Worm (Caenorhabditis elegans) whole organism, L2 larva: ENCODE data around the gene mksr-1.

ENCODE experiments used
- C34F6.9 ChIP-seq: fragments of 150-350 bp; optimal IDR thresholded peaks from 2 replicates; lab custom pipeline; 2014; ENCODE audit warnings: missing biosample characterization, missing genetic modification characterization
- F13H6.1 ChIP-seq: sonication (generic microtip); optimal IDR thresholded peaks from 2 replicates; lab custom pipeline; 2016; ENCODE audit warnings: missing genetic modification characterization, missing compliant biosample characterization
- R02D3.7 ChIP-seq: fragments of 150-350 bp; optimal IDR thresholded peaks from 2 replicates; lab custom pipeline; 2014; ENCODE audit warnings: missing biosample characterization, missing genetic modification characterization
- Y55F3AM.14 ChIP-seq: fragments of 200-800 bp; sonication (Bioruptor generic); optimal IDR thresholded peaks from 2 replicates; lab custom pipeline; 2018; ENCODE audit warnings: mild to moderate bottlenecking, missing genetic modification characterization, missing compliant biosample characterization
- ZK546.5 ChIP-seq: sonication (generic microtip); optimal IDR thresholded peaks from 2 replicates; lab custom pipeline; 2017; ENCODE audit warnings: missing biosample characterization, missing genetic modification characterization
- blmp-1 ChIP-seq: sonication (generic microtip); optimal IDR thresholded peaks from 2 replicates; lab custom pipeline; 2017; ENCODE audit warnings: missing genetic modification characterization, mild to moderate bottlenecking, missing compliant biosample characterization, antibody characterized with exemption, moderate library complexity; ENCODE audit not compliant: insufficient read depth
- ceh-16 ChIP-seq: fragments of 150-350 bp; optimal IDR thresholded peaks from 2 replicates; lab custom pipeline; 2014; ENCODE audit warnings: missing biosample characterization, missing genetic modification characterization
- crh-2 ChIP-seq: sonication (generic microtip); optimal IDR thresholded peaks from 2 replicates; lab custom pipeline; 2017; ENCODE audit warnings: missing biosample characterization, missing genetic modification characterization
- dmd-4 ChIP-seq: sonication (generic microtip); optimal IDR thresholded peaks from 2 replicates; lab custom pipeline; 2017; ENCODE audit warnings: missing biosample characterization, missing genetic modification characterization
- egl-27 ChIP-seq: sonication (generic microtip); optimal IDR thresholded peaks from 3 replicates; lab custom pipeline; 2017; ENCODE audit warnings: missing biosample characterization, missing genetic modification reagents, missing genetic modification characterization
- elt-1 ChIP-seq: fragments of 150-350 bp; optimal IDR thresholded peaks from 2 replicates; lab custom pipeline; 2014; ENCODE audit warnings: missing biosample characterization, missing genetic modification characterization
- elt-3 ChIP-seq: sonication (generic microtip); optimal IDR thresholded peaks from 2 replicates; lab custom pipeline; 2017; ENCODE audit warnings: missing biosample characterization, missing genetic modification characterization
- gmeb-1 ChIP-seq: fragments of 150-350 bp; optimal IDR thresholded peaks from 2 replicates; lab custom pipeline; 2014; ENCODE audit warnings: missing biosample characterization, missing genetic modification characterization
- lin-13 ChIP-seq: fragments of 150-350 bp; optimal IDR thresholded peaks from 2 replicates; lab custom pipeline; 2014; ENCODE audit warnings: missing biosample characterization, missing genetic modification reagents, missing genetic modification characterization
- lin-39 ChIP-seq: fragments of 150-350 bp; optimal IDR thresholded peaks from 2 replicates; lab custom pipeline; 2014; ENCODE audit warnings: missing biosample characterization, missing genetic modification reagents, missing genetic modification characterization
- lsy-2 ChIP-seq, 2 experiments: fragments of 150-350 bp in 1 of 2; sonication (generic microtip) in 1 of 2; optimal IDR thresholded peaks; 2 replicates each; lab custom pipeline; 2014 to 2017; ENCODE audit warnings: missing biosample characterization in 2 of 2, missing genetic modification characterization in 2 of 2
- mdl-1 ChIP-seq, 2 experiments: fragments of 150-350 bp in 1 of 2; sonication (generic microtip) in 1 of 2; optimal IDR thresholded peaks; 2 replicates each; lab custom pipeline; 2017; ENCODE audit warnings: missing biosample characterization in 2 of 2, missing genetic modification characterization in 2 of 2
- nhr-11 ChIP-seq: fragments of 150-350 bp; optimal IDR thresholded peaks from 2 replicates; lab custom pipeline; 2014; ENCODE audit warnings: missing biosample characterization, missing genetic modification characterization
- nhr-12 ChIP-seq: fragments of 150-350 bp; optimal IDR thresholded peaks from 2 replicates; lab custom pipeline; 2014; ENCODE audit warnings: missing biosample characterization, missing genetic modification characterization
- nhr-129 ChIP-seq: fragments of 150-350 bp; optimal IDR thresholded peaks from 2 replicates; lab custom pipeline; 2014; ENCODE audit warnings: missing biosample characterization, missing genetic modification characterization
- nhr-21 ChIP-seq: fragments of 150-350 bp; optimal IDR thresholded peaks from 2 replicates; lab custom pipeline; 2014; ENCODE audit warnings: missing biosample characterization, missing genetic modification characterization
- nhr-23 ChIP-seq: fragments of 150-350 bp; optimal IDR thresholded peaks from 2 replicates; lab custom pipeline; 2014; ENCODE audit warnings: missing biosample characterization, missing genetic modification reagents, missing genetic modification characterization
- nhr-237 ChIP-seq: fragments of 150-350 bp; optimal IDR thresholded peaks from 2 replicates; lab custom pipeline; 2014; ENCODE audit warnings: missing biosample characterization, missing genetic modification characterization
- nhr-25 ChIP-seq: fragments of 150-350 bp; sonication (generic microtip); optimal IDR thresholded peaks from 3 replicates; lab custom pipeline; 2014; ENCODE audit warnings: missing biosample characterization, missing genetic modification characterization
- nhr-77 ChIP-seq: fragments of 150-350 bp; optimal IDR thresholded peaks from 2 replicates; lab custom pipeline; 2014; ENCODE audit warnings: missing biosample characterization, missing genetic modification characterization
- peb-1 ChIP-seq: fragments of 150-350 bp; optimal IDR thresholded peaks from 2 replicates; lab custom pipeline; 2014; ENCODE audit warnings: missing biosample characterization, missing genetic modification characterization
- sem-4 ChIP-seq: fragments of 150-350 bp; optimal IDR thresholded peaks from 2 replicates; lab custom pipeline; 2014; ENCODE audit warnings: missing biosample characterization, missing genetic modification reagents, missing genetic modification characterization
- skn-1 ChIP-seq: sonication (generic microtip); optimal IDR thresholded peaks from 2 replicates; lab custom pipeline; 2017; ENCODE audit warnings: missing biosample characterization, missing genetic modification characterization
- sma-3 ChIP-seq: sonication (generic microtip); optimal IDR thresholded peaks from 2 replicates; lab custom pipeline; 2016; ENCODE audit warnings: missing genetic modification reagents, missing genetic modification characterization, missing compliant biosample characterization
- sma-9 ChIP-seq, 2 experiments: fragments of 150-350 bp in 1 of 2; sonication (generic microtip) in 1 of 2; optimal IDR thresholded peaks; 2 replicates each; lab custom pipeline; 2014 to 2016; ENCODE audit warnings: missing genetic modification characterization in 2 of 2, mild to moderate bottlenecking in 1 of 2, missing biosample characterization in 1 of 2, missing compliant biosample characterization in 1 of 2, missing genetic modification reagents in 1 of 2, moderate library complexity in 1 of 2
- snpc-4 ChIP-seq: fragments of 150-350 bp; optimal IDR thresholded peaks from 2 replicates; lab custom pipeline; 2014; ENCODE audit warnings: missing biosample characterization, missing genetic modification characterization
- unc-39 ChIP-seq: fragments of 150-350 bp; optimal IDR thresholded peaks from 2 replicates; lab custom pipeline; 2014; ENCODE audit warnings: missing biosample characterization, missing genetic modification characterization
- unc-55 ChIP-seq: fragments of 150-350 bp; sonication (generic microtip); optimal IDR thresholded peaks from 3 replicates; lab custom pipeline; 2014; ENCODE audit warnings: missing biosample characterization, missing genetic modification reagents, missing genetic modification characterization
- unc-62 ChIP-seq: fragments of 150-350 bp; optimal IDR thresholded peaks from 2 replicates; lab custom pipeline; 2014; ENCODE audit warnings: missing biosample characterization, missing genetic modification reagents, missing genetic modification characterization
- zag-1 ChIP-seq: fragments of 150-350 bp; optimal IDR thresholded peaks from 2 replicates; lab custom pipeline; 2014; ENCODE audit warnings: missing biosample characterization, missing genetic modification characterization
- ztf-1 ChIP-seq: fragments of 200-800 bp; sonication (Bioruptor generic); conservative IDR thresholded peaks from 2 replicates; pipeline ENCODE4 v1.3.6; 2022; ENCODE audit warnings: missing genetic modification characterization, missing compliant biosample characterization
- ztf-11 ChIP-seq: sonication (generic microtip); optimal IDR thresholded peaks from 2 replicates; lab custom pipeline; 2017; ENCODE audit warnings: missing biosample characterization, missing genetic modification characterization

mksr-1 gene

ce11 chrX:1027370-1027769 lies 41.6 kb downstream of the mksr-1 start:
- TF ChIP-seq ztf-1 (GFP tag; lab: Robert Waterston, UW) (no peak), nhr-23 (tag; lab: Kevin White, UChicago) (no peak), snpc-4 (peak; percentile 53)

DNA sequence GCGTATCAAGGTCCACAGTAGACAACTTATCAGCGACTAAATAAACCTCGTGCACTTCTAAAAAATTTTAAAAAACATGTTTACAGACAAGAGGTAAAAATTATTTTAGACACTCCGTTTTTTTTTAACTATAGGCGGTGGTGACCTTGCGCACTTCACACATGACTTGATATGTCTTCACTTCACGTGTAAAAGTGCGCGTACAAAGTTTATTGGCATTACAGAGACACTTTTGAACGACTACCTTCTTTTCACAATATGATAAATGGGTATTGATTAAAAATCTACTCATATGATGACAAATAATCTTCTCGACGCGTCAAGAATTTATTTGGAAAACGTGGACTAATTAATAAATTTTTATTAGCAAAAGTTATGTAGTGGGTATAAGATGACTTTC lies 42.2 kb downstream of the mksr-1 start:
- no peak for TF ChIP-seq lin-39 (tag; lab: Kevin White, UChicago)
- TF ChIP-seq nhr-12 (tag; lab: Kevin White, UChicago): no peak
- no peak for TF ChIP-seq R02D3.7 (tag; lab: Kevin White, UChicago)
- TF ChIP-seq unc-55 (GFP tag; lab: Kevin White, UChicago): no peak
- TF ChIP-seq nhr-129 (tag; lab: Kevin White, UChicago): peak; percentile 17
- no peak for TF ChIP-seq Y55F3AM.14 (GFP tag; lab: Kevin White, UChicago)
- TF ChIP-seq ceh-16 (tag; lab: Kevin White, UChicago): no peak
- TF ChIP-seq zag-1 (tag; lab: Kevin White, UChicago): no peak
- no peak for TF ChIP-seq elt-3 (tag; lab: Kevin White, UChicago)
- TF ChIP-seq peb-1 (tag; lab: Kevin White, UChicago): no peak
- TF ChIP-seq sma-3 (GFP tag; lab: Kevin White, UChicago): peak; percentile 54
- TF ChIP-seq F13H6.1: no peak
- TF ChIP-seq blmp-1 (tag; lab: Kevin White, UChicago): no peak
- peak; percentile 77 for TF ChIP-seq nhr-25 (tag; lab: Kevin White, UChicago)
- no peak for TF ChIP-seq lin-13 (GFP tag; lab: Kevin White, UChicago)
- no peak for TF ChIP-seq elt-1 (tag; lab: Kevin White, UChicago)
- no peak for TF ChIP-seq skn-1 (tag; lab: Kevin White, UChicago)
- no peak for TF ChIP-seq unc-39 (tag; lab: Kevin White, UChicago)
- TF ChIP-seq crh-2 (tag; lab: Kevin White, UChicago): peak; percentile 54
- peak; percentile 19 for TF ChIP-seq gmeb-1 (tag; lab: Kevin White, UChicago)
- TF ChIP-seq nhr-77 (tag; lab: Kevin White, UChicago): no peak
- peak; percentile 71 for TF ChIP-seq nhr-21 (tag; lab: Kevin White, UChicago)
- no peak for TF ChIP-seq ztf-11 (tag; lab: Kevin White, UChicago)
- TF ChIP-seq snpc-4: no peak
- TF ChIP-seq ztf-1 (GFP tag; lab: Robert Waterston, UW): no peak
- no peak for TF ChIP-seq sem-4 (tag; lab: Kevin White, UChicago)
- no peak for TF ChIP-seq nhr-23 (tag; lab: Kevin White, UChicago)
- TF ChIP-seq C34F6.9 (tag; lab: Kevin White, UChicago): no peak
- TF ChIP-seq ZK546.5 (tag; lab: Kevin White, UChicago): no peak
- peak; percentile 44 for TF ChIP-seq sma-9 (GFP tag; optimal IDR thresholded peaks at IDR 0.05; lab: Kevin White, UChicago)
- no peak for TF ChIP-seq sma-9 (tag; optimal IDR thresholded peaks at IDR 0.05; lab: Kevin White, UChicago)
- TF ChIP-seq dmd-4 (tag; lab: Kevin White, UChicago): no peak
- TF ChIP-seq mdl-1 (tag; optimal IDR thresholded peaks at IDR 0.05; lab: Kevin White, UChicago): no peak
- TF ChIP-seq unc-62 (GFP tag; lab: Kevin White, UChicago): no peak
- no peak for TF ChIP-seq egl-27 (tag; lab: Kevin White, UChicago)
- no peak for TF ChIP-seq lsy-2 (tag; optimal IDR thresholded peaks at IDR 0.05; lab: Kevin White, UChicago)
- TF ChIP-seq nhr-11 (tag; lab: Kevin White, UChicago): no peak
- TF ChIP-seq, all 48 proteins: peak for 7

ce11 chrX:1025010-1025409 lies 43.9 kb downstream of the mksr-1 start, which contains the start of gene F55A4.3:
TSS of gene F55A4.3 (minus strand) at chrX:1025110.
- TF ChIP-seq unc-62 (GFP tag; lab: Kevin White, UChicago): no peak
- TF ChIP-seq nhr-237 (tag; lab: Kevin White, UChicago): no peak
- TF ChIP-seq ztf-1 (GFP tag; lab: Robert Waterston, UW): no peak
- TF ChIP-seq nhr-129 (tag; lab: Kevin White, UChicago): no peak
